Worm (Caenorhabditis elegans) whole organism, late embryonic: ENCODE results near the gene sri-25.
A peak's percentile ranks its signal among the peaks of the same experiment; 100 is the strongest.

ENCODE experiments used
- C08G9.2 ChIP-seq: sonication (generic microtip); optimal IDR thresholded peaks from 2 replicates; lab custom pipeline; 2016; ENCODE audit warnings: mild to moderate bottlenecking, missing genetic modification characterization, moderate library complexity, missing compliant biosample characterization
- C38D4.7 ChIP-seq: fragments of 200-800 bp; sonication (Bioruptor generic); optimal IDR thresholded peaks from 2 replicates; lab custom pipeline; 2018; ENCODE audit warnings: mild to moderate bottlenecking, missing genetic modification characterization, moderate library complexity, missing compliant biosample characterization
- K02D7.2 ChIP-seq: sonication (generic microtip); optimal IDR thresholded peaks from 2 replicates; lab custom pipeline; 2017; ENCODE audit warnings: mild to moderate bottlenecking, missing genetic modification characterization, missing compliant biosample characterization
- T23F11.4 ChIP-seq: fragments of 200-800 bp; sonication (Bioruptor generic); optimal IDR thresholded peaks from 2 replicates; lab custom pipeline; 2018; ENCODE audit warnings: mild to moderate bottlenecking, missing genetic modification characterization, missing compliant biosample characterization
- Y22D7AL.16 ChIP-seq: sonication (generic microtip); optimal IDR thresholded peaks from 2 replicates; lab custom pipeline; 2016; ENCODE audit warnings: missing genetic modification characterization, missing compliant biosample characterization
- ahr-1 ChIP-seq: sonication (generic microtip); optimal IDR thresholded peaks from 2 replicates; lab custom pipeline; 2016; ENCODE audit warnings: missing genetic modification characterization, missing compliant biosample characterization
- ama-1 ChIP-seq: fragments of 150-350 bp; optimal IDR thresholded peaks from 2 replicates; lab custom pipeline; 2014
- ceh-18 ChIP-seq: sonication (generic microtip); optimal IDR thresholded peaks from 2 replicates; lab custom pipeline; 2016; ENCODE audit warnings: missing genetic modification characterization, missing compliant biosample characterization
- ceh-19 ChIP-seq: fragments of 200-800 bp; sonication (Bioruptor generic); optimal IDR thresholded peaks from 2 replicates; lab custom pipeline; 2018; ENCODE audit warnings: mild to moderate bottlenecking, missing genetic modification characterization, missing compliant biosample characterization
- ceh-2 ChIP-seq: sonication (generic microtip); optimal IDR thresholded peaks from 2 replicates; lab custom pipeline; 2016; ENCODE audit warnings: missing genotype, missing genetic modification characterization, missing compliant biosample characterization
- ceh-24 ChIP-seq: sonication (generic microtip); optimal IDR thresholded peaks from 2 replicates; lab custom pipeline; 2016; ENCODE audit warnings: mild to moderate bottlenecking, missing genetic modification characterization, missing compliant biosample characterization
- ceh-30 ChIP-seq: fragments of 150-350 bp; optimal IDR thresholded peaks from 2 replicates; lab custom pipeline; 2014; ENCODE audit warnings: missing biosample characterization, missing genetic modification characterization
- ceh-31 ChIP-seq: sonication (generic microtip); optimal IDR thresholded peaks from 2 replicates; lab custom pipeline; 2016; ENCODE audit warnings: missing genetic modification characterization, missing compliant biosample characterization
- ceh-6 ChIP-seq: fragments of 200-800 bp; sonication (Bioruptor generic); optimal IDR thresholded peaks from 2 replicates; lab custom pipeline; 2018; ENCODE audit warnings: mild to moderate bottlenecking, missing genetic modification characterization, missing compliant biosample characterization
- ceh-9 ChIP-seq: sonication (generic microtip); optimal IDR thresholded peaks from 2 replicates; lab custom pipeline; 2016; ENCODE audit warnings: mild to moderate bottlenecking, missing genetic modification characterization, inconsistent platforms, missing compliant biosample characterization
- dmd-4 ChIP-seq: sonication (generic microtip); optimal IDR thresholded peaks from 2 replicates; lab custom pipeline; 2016; ENCODE audit warnings: borderline replicate concordance, missing genetic modification characterization, missing compliant biosample characterization
- ets-4 ChIP-seq: sonication (generic microtip); optimal IDR thresholded peaks from 2 replicates; lab custom pipeline; 2016; ENCODE audit warnings: missing genetic modification characterization, missing compliant biosample characterization
- fkh-10 ChIP-seq: fragments of 150-350 bp; optimal IDR thresholded peaks from 2 replicates; lab custom pipeline; 2014; ENCODE audit warnings: missing biosample characterization, missing genetic modification reagents, missing genetic modification characterization
- fkh-6 ChIP-seq: sonication (generic microtip); optimal IDR thresholded peaks from 2 replicates; lab custom pipeline; 2016; ENCODE audit warnings: missing genetic modification characterization, missing compliant biosample characterization
- gmeb-2 ChIP-seq: sonication (generic microtip); optimal IDR thresholded peaks from 2 replicates; lab custom pipeline; 2016; ENCODE audit warnings: missing genetic modification characterization, inconsistent platforms, missing compliant biosample characterization
- hlh-13 ChIP-seq: fragments of 200-800 bp; sonication (Bioruptor generic); optimal IDR thresholded peaks from 2 replicates; lab custom pipeline; 2018; ENCODE audit warnings: mild to moderate bottlenecking, missing genetic modification characterization, missing compliant biosample characterization
- hlh-30 ChIP-seq: sonication (generic microtip); optimal IDR thresholded peaks from 2 replicates; lab custom pipeline; 2017; ENCODE audit warnings: antibody characterized with exemption, missing genetic modification characterization, missing compliant biosample characterization; ENCODE audit not compliant: insufficient read depth
- hlh-6 ChIP-seq: sonication (generic microtip); optimal IDR thresholded peaks from 2 replicates; lab custom pipeline; 2016; ENCODE audit warnings: missing genotype, missing genetic modification characterization, missing compliant biosample characterization
- hlh-8 ChIP-seq: sonication (generic microtip); optimal IDR thresholded peaks from 2 replicates; lab custom pipeline; 2016; ENCODE audit warnings: missing genotype, missing genetic modification characterization, missing compliant biosample characterization
- mec-3 ChIP-seq: sonication (generic microtip); optimal IDR thresholded peaks from 2 replicates; lab custom pipeline; 2016; ENCODE audit warnings: borderline replicate concordance, missing genetic modification characterization, missing compliant biosample characterization
- nfya-1 ChIP-seq: sonication (generic microtip); optimal IDR thresholded peaks from 2 replicates; lab custom pipeline; 2017; ENCODE audit warnings: missing genetic modification characterization, mild to moderate bottlenecking, missing compliant biosample characterization, antibody characterized with exemption, moderate library complexity
- nhr-232 ChIP-seq: sonication (generic microtip); optimal IDR thresholded peaks from 2 replicates; lab custom pipeline; 2016; ENCODE audit warnings: missing genetic modification characterization, missing compliant biosample characterization
- npax-4 ChIP-seq: sonication (generic microtip); optimal IDR thresholded peaks from 2 replicates; lab custom pipeline; 2016; ENCODE audit warnings: missing genetic modification characterization, missing compliant biosample characterization
- pag-3 ChIP-seq: sonication (generic microtip); optimal IDR thresholded peaks from 2 replicates; lab custom pipeline; 2016; ENCODE audit warnings: missing compliant biosample characterization, missing genetic modification characterization, borderline replicate concordance
- pat-9 ChIP-seq: fragments of 200-800 bp; sonication (Bioruptor generic); optimal IDR thresholded peaks from 2 replicates; lab custom pipeline; 2018; ENCODE audit warnings: mild to moderate bottlenecking, missing genetic modification characterization, moderate library complexity, missing compliant biosample characterization
- pax-1 ChIP-seq: fragments of 150-350 bp; optimal IDR thresholded peaks from 2 replicates; lab custom pipeline; 2014; ENCODE audit warnings: missing biosample characterization, missing genetic modification characterization
- pha-2 ChIP-seq: sonication (generic microtip); optimal IDR thresholded peaks from 2 replicates; lab custom pipeline; 2017; ENCODE audit warnings: mild to moderate bottlenecking, missing genetic modification characterization, missing compliant biosample characterization
- pha-4 ChIP-seq: fragments of 150-350 bp; optimal IDR thresholded peaks from 2 replicates; lab custom pipeline; 2018; ENCODE audit warnings: missing biosample characterization, missing genetic modification reagents, missing genetic modification characterization
- pros-1 ChIP-seq: fragments of 150-350 bp; optimal IDR thresholded peaks from 2 replicates; lab custom pipeline; 2014; ENCODE audit warnings: missing biosample characterization, missing genetic modification reagents, missing genetic modification characterization
- sdc-2 ChIP-seq: sonication (generic microtip); optimal IDR thresholded peaks from 2 replicates; lab custom pipeline; 2016; ENCODE audit warnings: missing genotype, missing genetic modification characterization, missing compliant biosample characterization
- sox-4 ChIP-seq: sonication (generic microtip); optimal IDR thresholded peaks from 2 replicates; lab custom pipeline; 2017; ENCODE audit warnings: mild to moderate bottlenecking, missing genetic modification characterization, inconsistent platforms, missing compliant biosample characterization
- syd-9 ChIP-seq: sonication (generic microtip); optimal IDR thresholded peaks from 2 replicates; lab custom pipeline; 2016; ENCODE audit warnings: mild to moderate bottlenecking, missing genetic modification characterization, moderate library complexity, missing compliant biosample characterization
- unc-55 ChIP-seq: sonication (generic microtip); optimal IDR thresholded peaks from 2 replicates; lab custom pipeline; 2017; ENCODE audit warnings: missing biosample characterization, missing genetic modification reagents, missing genetic modification characterization
- unc-86 ChIP-seq: sonication (generic microtip); optimal IDR thresholded peaks from 2 replicates; lab custom pipeline; 2016; ENCODE audit warnings: missing genetic modification characterization, missing compliant biosample characterization
- zip-5 ChIP-seq: sonication (generic microtip); optimal IDR thresholded peaks from 2 replicates; lab custom pipeline; 2016; ENCODE audit warnings: missing genetic modification characterization, missing compliant biosample characterization
- ztf-16 ChIP-seq: sonication (generic microtip); optimal IDR thresholded peaks from 2 replicates; lab custom pipeline; 2017; ENCODE audit warnings: missing genetic modification characterization, missing compliant biosample characterization

sri-25 gene

ce11 chrV:15190903-15191302 lies 25.9 kb upstream of the sri-25 start, which contains the start of gene Y75B12B.11 (continued):
- peak; percentile 79 for TF ChIP-seq unc-86 (tag; lab: Kevin White, UChicago)
- no peak for TF ChIP-seq fkh-10
- peak; percentile 92 for TF ChIP-seq hlh-6 (tag; lab: Kevin White, UChicago)
- TF ChIP-seq zip-5 (tag; lab: Kevin White, UChicago) = peak; percentile 50
- TF ChIP-seq K02D7.2 (tag; lab: Kevin White, UChicago) = peak; percentile 85
- TF ChIP-seq fkh-6 = peak; percentile 86
- TF ChIP-seq pha-4 (tag; lab: Kevin White, UChicago) = no peak
- peak; percentile 68 for TF ChIP-seq ceh-9
- TF ChIP-seq ceh-18 (tag; lab: Kevin White, UChicago) = peak; percentile 78
- TF ChIP-seq pax-1 (tag; lab: Kevin White, UChicago) = no peak
- TF ChIP-seq ztf-16 (tag; lab: Kevin White, UChicago) = peak; percentile 84
- peak; percentile 84 for TF ChIP-seq sdc-2 (tag; lab: Kevin White, UChicago)
- peak; percentile 77 for TF ChIP-seq Y22D7AL.16
- peak; percentile 82 for TF ChIP-seq C08G9.2 (tag; lab: Kevin White, UChicago)
- peak; percentile 88 for TF ChIP-seq pat-9 (tag; lab: Kevin White, UChicago)
- peak; percentile 84 for TF ChIP-seq hlh-8 (tag; lab: Kevin White, UChicago)
- peak; percentile 88 for TF ChIP-seq ceh-2 (tag; lab: Kevin White, UChicago)
- TF ChIP-seq ets-4 (tag; lab: Kevin White, UChicago) = peak; percentile 69
- peak; percentile 74 for TF ChIP-seq npax-4 (tag; lab: Kevin White, UChicago)
- TF ChIP-seq ahr-1 (tag; lab: Kevin White, UChicago) = peak; percentile 71
- TF ChIP-seq dmd-4 (tag; lab: Kevin White, UChicago) = peak; percentile 86
- peak; percentile 70 for TF ChIP-seq nfya-1 (tag; lab: Kevin White, UChicago)
- peak; percentile 84 for TF ChIP-seq nhr-232 (tag; lab: Kevin White, UChicago)
- peak; percentile 80 for TF ChIP-seq gmeb-2 (tag; lab: Kevin White, UChicago)
- TF ChIP-seq hlh-30 (tag; lab: Kevin White, UChicago) = peak; percentile 67
- TF ChIP-seq T23F11.4 (GFP tag; lab: Kevin White, UChicago) = peak; percentile 89
- peak; percentile 75 for TF ChIP-seq hlh-13
- TF ChIP-seq ceh-19 (GFP tag; lab: Kevin White, UChicago) = peak; percentile 93
- TF ChIP-seq sox-4 (tag; lab: Kevin White, UChicago) = peak; percentile 87
- TF ChIP-seq ceh-6 (GFP tag; lab: Kevin White, UChicago) = peak; percentile 87
- peak; percentile 90 for TF ChIP-seq pha-2 (tag; lab: Kevin White, UChicago)
- TF ChIP-seq ceh-31 (tag; lab: Kevin White, UChicago) = peak; percentile 75
- TF ChIP-seq mec-3 = peak; percentile 26
- peak; percentile 47 for TF ChIP-seq pros-1 (tag; lab: Kevin White, UChicago)
- TF ChIP-seq syd-9 (tag; lab: Kevin White, UChicago) = peak; percentile 91
- no peak for TF ChIP-seq ama-1 (lab: Kevin White, UChicago)
- TF ChIP-seq pag-3 (tag; lab: Kevin White, UChicago) = no peak

- no peak for TF ChIP-seq ceh-2 (tag; lab: Kevin White, UChicago)
- no peak for TF ChIP-seq syd-9 (tag; lab: Kevin White, UChicago)
- no peak for TF ChIP-seq ceh-30 (tag; lab: Kevin White, UChicago)
- no peak for TF ChIP-seq ceh-18 (tag; lab: Kevin White, UChicago)
- no peak for TF ChIP-seq zip-5 (tag; lab: Kevin White, UChicago)
- no peak for TF ChIP-seq hlh-8 (tag; lab: Kevin White, UChicago)
- TF ChIP-seq ceh-24 = no peak
- no peak for TF ChIP-seq C38D4.7 (GFP tag; lab: Kevin White, UChicago)
- no peak for TF ChIP-seq pha-2 (tag; lab: Kevin White, UChicago)
- no peak for TF ChIP-seq unc-55
- TF ChIP-seq gmeb-2 (tag; lab: Kevin White, UChicago) = no peak
- no peak for TF ChIP-seq ceh-6 (GFP tag; lab: Kevin White, UChicago)
Measured at ce11 chrV:15191971-15192370, 24.8 kb upstream of the sri-25 start.
